Worm (Caenorhabditis elegans) whole organism, L4 larva: ENCODE results near the gene Y113G7A.22.

ENCODE experiments used
- aly-2 ChIP-seq: sonication (generic microtip); optimal IDR thresholded peaks from 2 replicates; lab custom pipeline; 2018; ENCODE audit warnings: missing biosample characterization, missing genetic modification characterization
- nhr-102 ChIP-seq: sonication (generic microtip); optimal IDR thresholded peaks from 2 replicates; lab custom pipeline; 2016; ENCODE audit warnings: mild to moderate bottlenecking, missing genetic modification characterization, moderate library complexity, missing compliant biosample characterization
- nhr-6 ChIP-seq: fragments of 150-350 bp; optimal IDR thresholded peaks from 2 replicates; lab custom pipeline; 2014; ENCODE audit warnings: missing biosample characterization, missing genetic modification characterization
- snpc-4 ChIP-seq: fragments of 150-350 bp; optimal IDR thresholded peaks from 2 replicates; lab custom pipeline; 2014; ENCODE audit warnings: missing biosample characterization, missing genetic modification characterization
- unc-130 ChIP-seq: sonication (generic microtip); optimal IDR thresholded peaks from 2 replicates; lab custom pipeline; 2016; ENCODE audit warnings: missing genetic modification reagents, missing genetic modification characterization, missing compliant biosample characterization

ce11 chrV:20135247-20135646 is at the start of gene Y113G7A.22:
- TF ChIP-seq snpc-4 (tag; lab: Kevin White, UChicago) (no peak), unc-130 (GFP tag; lab: Kevin White, UChicago) (no peak), nhr-6 (no peak), nhr-102 (tag; lab: Kevin White, UChicago) (no peak), aly-2 (tag; lab: Kevin White, UChicago) (no peak)
